Worm (Caenorhabditis elegans): ENCODE measurements around the gene T25B2.4.

The T25B2.4 gene

ce11 chrX:6150949-6151519 lies 27.0 kb upstream of the T25B2.4 start:
- TF ChIP-seq blmp-1 (tag; optimal IDR thresholded peaks at IDR 0.05) (peak; percentile 3), dsc-1 (tag; optimal IDR thresholded peaks at IDR 0.05) (peak; percentile 78), mef-2 (tag; optimal IDR thresholded peaks at IDR 0.05) (no peak)

ce11 chrX:6155436-6155835 lies 22.6 kb upstream of the T25B2.4 start:
- no peak for TF ChIP-seq nhr-71 (tag; optimal IDR thresholded peaks at IDR 0.05)
- no peak for TF ChIP-seq dpl-1 (GFP tag; optimal IDR thresholded peaks at IDR 0.05)
- no peak for TF ChIP-seq egl-27 (tag; optimal IDR thresholded peaks at IDR 0.05)
- no peak for TF ChIP-seq nhr-47 (tag; optimal IDR thresholded peaks at IDR 0.05)
- no peak for TF ChIP-seq ceh-63 (GFP tag; optimal IDR thresholded peaks at IDR 0.05)
- TF ChIP-seq sptf-1 (tag; optimal IDR thresholded peaks at IDR 0.05), result no peak
- no peak for TF ChIP-seq nhr-90 (tag; optimal IDR thresholded peaks at IDR 0.05; ENCODE audit: poor library complexity)
- TF ChIP-seq unc-130 (tag; optimal IDR thresholded peaks at IDR 0.05), result no peak
- TF ChIP-seq mab-9 (GFP tag; IDR thresholded peaks at IDR 0.05), result no peak
- TF ChIP-seq lin-39 (tag; optimal IDR thresholded peaks at IDR 0.05), result no peak
- no peak for TF ChIP-seq ets-5 (GFP tag; IDR thresholded peaks at IDR 0.05)
- TF ChIP-seq mef-2 (tag; optimal IDR thresholded peaks at IDR 0.05), result no peak

ce11 chrX:6157411-6157916 lies 20.6 kb upstream of the T25B2.4 start:
- TF ChIP-seq efl-1 (optimal IDR thresholded peaks at IDR 0.05) (no peak), efl-1 (GFP tag; optimal IDR thresholded peaks at IDR 0.05 in 1 of 2) (peak in 1 of 2 experiments; percentile 66), elt-2 (tag; optimal IDR thresholded peaks at IDR 0.05) (peak; percentile 58), hlh-4 (tag; optimal IDR thresholded peaks at IDR 0.05) (no peak)

ce11 chrX:6159562-6159961 lies 18.5 kb upstream of the T25B2.4 start:
- TF ChIP-seq ces-1 (GFP tag; optimal IDR thresholded peaks at IDR 0.05) (no peak), lin-15B (tag; optimal IDR thresholded peaks at IDR 0.05) (no peak), ztf-11 (tag; optimal IDR thresholded peaks at IDR 0.05) (no peak), lin-35 (GFP tag; optimal IDR thresholded peaks at IDR 0.05) (no peak), elt-3 (tag; optimal IDR thresholded peaks at IDR 0.05) (no peak), ets-5 (GFP tag; IDR thresholded peaks at IDR 0.05) (no peak)

- no peak for TF ChIP-seq elt-3 (tag; optimal IDR thresholded peaks at IDR 0.05)
- no peak for TF ChIP-seq isw-1 (GFP tag; IDR thresholded peaks at IDR 0.05)
- no peak for TF ChIP-seq blmp-1 (tag; optimal IDR thresholded peaks at IDR 0.05)
- no peak for TF ChIP-seq alr-1 (tag; optimal IDR thresholded peaks at IDR 0.05; ENCODE audit: borderline replicate concordance)
- TF ChIP-seq mef-2 (tag; optimal IDR thresholded peaks at IDR 0.05), result no peak
- no peak for TF ChIP-seq fkh-4 (tag; optimal IDR thresholded peaks at IDR 0.05; ENCODE audit: borderline replicate concordance)
- no peak for TF ChIP-seq ceh-82 (tag; optimal IDR thresholded peaks at IDR 0.05)
- TF ChIP-seq dpl-1 (GFP tag; optimal IDR thresholded peaks at IDR 0.05), result no peak
- no peak for TF ChIP-seq nhr-77 (tag; optimal IDR thresholded peaks at IDR 0.05)
- TF ChIP-seq lir-3 (tag; optimal IDR thresholded peaks at IDR 0.05; ENCODE audit: poor library complexity), result no peak
- TF ChIP-seq ceh-90 (tag; optimal IDR thresholded peaks at IDR 0.05), result no peak
- TF ChIP-seq nhr-84 (tag; optimal IDR thresholded peaks at IDR 0.05), result no peak
- TF ChIP-seq C04F5.9 (tag; optimal IDR thresholded peaks at IDR 0.05), result no peak
- TF ChIP-seq mab-9 (GFP tag; IDR thresholded peaks at IDR 0.05), result no peak
Measured at ce11 chrX:6160427-6160826, 17.6 kb upstream of the T25B2.4 start, which contains the start of gene odd-2. Gene odd-2, minus strand, starts transcription at chrX:6160527.

All from whole organism, L1 larva.